Fruit fly (Drosophila melanogaster) whole organism: ENCODE results near the gene CG15201.

Source experiments
- CG8478 ChIP-seq: fragments of >200 bp; optimal IDR thresholded peaks from 2 replicates; lab custom pipeline; 2018; ENCODE audit warnings: inconsistent platforms
- pan ChIP-seq: fragments of >200 bp; optimal IDR thresholded peaks from 2 replicates; lab custom pipeline; 2017
- psq ChIP-seq: fragments of >200 bp; optimal IDR thresholded peaks from 2 replicates; lab custom pipeline; 2017

- no peak for TF ChIP-seq pan (lab: Kevin White, UChicago)
- no peak for TF ChIP-seq psq (lab: Kevin White, UChicago)
- TF ChIP-seq CG8478 (lab: Kevin White, UChicago) = peak; percentile 56
These were observed 10.7 kb downstream of the CG15201 start for dm6 chrX:11154511-11155197.
